Fruit fly (Drosophila melanogaster) whole organism, prepupa: ENCODE results near the gene CG42693.

Source experiments
- Blimp-1 ChIP-seq: fragments of 200-800 bp; sonication (Bioruptor generic); optimal IDR thresholded peaks from 3 replicates; lab custom pipeline; 2017; ENCODE audit warnings: missing biosample characterization, missing genetic modification characterization, mild to moderate bottlenecking, moderate library complexity, missing genetic modification reagents
- CG10631 ChIP-seq: fragments of 200-800 bp; sonication (Bioruptor generic); optimal IDR thresholded peaks from 2 replicates; lab custom pipeline; 2016; ENCODE audit warnings: missing biosample characterization, missing genetic modification characterization
- CG10669 ChIP-seq: fragments of 200-800 bp; sonication (Bioruptor generic); optimal IDR thresholded peaks from 3 replicates; lab custom pipeline; 2018; ENCODE audit warnings: missing biosample characterization, mild to moderate bottlenecking, missing genetic modification characterization, moderate library complexity
- CG11294 ChIP-seq: fragments of 200-800 bp; sonication (Bioruptor generic); IDR thresholded peaks from 2 replicates; pipeline ENCODE4 v1.3.6; 2022; ENCODE audit warnings: missing biosample characterization, missing genetic modification characterization
- CG11902 ChIP-seq: fragments of 200-800 bp; sonication (Bioruptor generic); optimal IDR thresholded peaks from 3 replicates; lab custom pipeline; 2016; ENCODE audit warnings: missing biosample characterization, missing genetic modification characterization
- CG15336 ChIP-seq: fragments of 200-800 bp; sonication (Bioruptor generic); IDR thresholded peaks from 2 replicates; pipeline ENCODE4 v1.3.6; 2022; ENCODE audit warnings: missing biosample characterization, missing genetic modification characterization
- CG1621 ChIP-seq: fragments of 200-800 bp; sonication (Bioruptor generic); optimal IDR thresholded peaks from 3 replicates; lab custom pipeline; 2018; ENCODE audit warnings: missing biosample characterization, mild to moderate bottlenecking, missing genetic modification characterization
- CG16779 ChIP-seq: fragments of 200-800 bp; sonication (Bioruptor generic); optimal IDR thresholded peaks from 3 replicates; lab custom pipeline; 2017; ENCODE audit warnings: missing biosample characterization, mild to moderate bottlenecking, missing genetic modification characterization
- CG3032 ChIP-seq: fragments of 200-800 bp; optimal IDR thresholded peaks from 2 replicates; lab custom pipeline; 2019; ENCODE audit warnings: missing biosample characterization, mild to moderate bottlenecking, missing genetic modification characterization, moderate library complexity
- CG31627 ChIP-seq: fragments of 200-800 bp; sonication (Bioruptor generic); optimal IDR thresholded peaks from 3 replicates; lab custom pipeline; 2016; ENCODE audit warnings: missing biosample characterization, missing genetic modification characterization
- CG32006 ChIP-seq: fragments of 200-800 bp; sonication (Bioruptor generic); optimal IDR thresholded peaks from 3 replicates; lab custom pipeline; 2017; ENCODE audit warnings: missing biosample characterization, mild to moderate bottlenecking, missing genetic modification characterization
- CG34406 ChIP-seq: fragments of 200-800 bp; sonication (Bioruptor generic); optimal IDR thresholded peaks from 3 replicates; lab custom pipeline; 2016; ENCODE audit warnings: missing biosample characterization, missing genetic modification characterization
- CG3919 ChIP-seq: fragments of 200-800 bp; sonication (Bioruptor generic); optimal IDR thresholded peaks from 3 replicates; lab custom pipeline; 2016; ENCODE audit warnings: missing biosample characterization, missing genetic modification characterization
- CG4318 ChIP-seq: fragments of 200-800 bp; sonication (Bioruptor generic); optimal IDR thresholded peaks from 3 replicates; lab custom pipeline; 2017; ENCODE audit warnings: missing biosample characterization, mild to moderate bottlenecking, missing genetic modification characterization
- CG6163 ChIP-seq: fragments of 200-800 bp; sonication (Bioruptor generic); IDR thresholded peaks from 3 replicates; pipeline ENCODE4 v1.3.6; 2022; ENCODE audit warnings: missing biosample characterization, missing genetic modification characterization
- CG6276 ChIP-seq: fragments of 200-800 bp; sonication (Bioruptor generic); optimal IDR thresholded peaks from 2 replicates; lab custom pipeline; 2017; ENCODE audit warnings: missing biosample characterization, mild to moderate bottlenecking, missing genetic modification characterization
- CG6792 ChIP-seq: fragments of 200-800 bp; sonication (Bioruptor generic); optimal IDR thresholded peaks from 3 replicates; lab custom pipeline; 2016; ENCODE audit warnings: missing biosample characterization, missing genetic modification characterization
- CG6808 ChIP-seq: fragments of 200-800 bp; sonication (Bioruptor generic); optimal IDR thresholded peaks from 3 replicates; lab custom pipeline; 2017; ENCODE audit warnings: missing biosample characterization, missing genetic modification characterization, mild to moderate bottlenecking, moderate library complexity, missing genetic modification reagents
- CG6854 ChIP-seq: fragments of 200-800 bp; sonication (Bioruptor generic); optimal IDR thresholded peaks from 2 replicates; lab custom pipeline; 2017; ENCODE audit warnings: missing biosample characterization, mild to moderate bottlenecking, missing genetic modification characterization
- CG7368 ChIP-seq: fragments of 200-800 bp; sonication (Bioruptor generic); optimal IDR thresholded peaks from 3 replicates; lab custom pipeline; 2016; ENCODE audit warnings: missing biosample characterization, missing genetic modification characterization
- CG8119 ChIP-seq: fragments of 200-800 bp; sonication (Bioruptor generic); IDR thresholded peaks from 3 replicates; pipeline ENCODE4 v1.3.6; 2022; ENCODE audit warnings: missing biosample characterization, missing genetic modification characterization
- CG8632 ChIP-seq: fragments of 200-800 bp; sonication (Bioruptor generic); optimal IDR thresholded peaks from 3 replicates; lab custom pipeline; 2016; ENCODE audit warnings: missing biosample characterization, missing genetic modification characterization
- CG9139 ChIP-seq: fragments of 200-800 bp; sonication (Bioruptor generic); optimal IDR thresholded peaks from 3 replicates; lab custom pipeline; 2017; ENCODE audit warnings: missing biosample characterization, mild to moderate bottlenecking, missing genetic modification characterization
- Eip78C ChIP-seq: fragments of 200-800 bp; sonication (Bioruptor generic); peaks from one replicate; lab custom pipeline; 2016; ENCODE audit warnings: missing biosample characterization, missing genetic modification characterization
- Eip93F ChIP-seq: fragments of 200-800 bp; sonication (Bioruptor generic); optimal IDR thresholded peaks from 2 replicates; lab custom pipeline; 2016; ENCODE audit warnings: missing biosample characterization, mild to moderate bottlenecking, missing genetic modification characterization
- Gug ChIP-seq: fragments of 200-800 bp; sonication (Bioruptor generic); IDR thresholded peaks from 2 replicates; pipeline ENCODE4 v1.3.6; 2022; ENCODE audit warnings: missing biosample characterization, missing genetic modification characterization
- Hr38 ChIP-seq: sonication (Bioruptor generic); optimal IDR thresholded peaks from 2 replicates; lab custom pipeline; 2016; ENCODE audit warnings: missing biosample characterization, missing genetic modification characterization
- Hr39 ChIP-seq: fragments of 200-800 bp; sonication (Bioruptor generic); optimal IDR thresholded peaks from 2 replicates; lab custom pipeline; 2016; ENCODE audit warnings: missing biosample characterization, missing genetic modification characterization
- OdsH ChIP-seq: fragments of 200-800 bp; sonication (Bioruptor generic); optimal IDR thresholded peaks from 3 replicates; lab custom pipeline; 2016; ENCODE audit warnings: missing biosample characterization, missing genetic modification characterization
- Smox ChIP-seq: fragments of 200-800 bp; sonication (Bioruptor generic); optimal IDR thresholded peaks from 3 replicates; lab custom pipeline; 2016; ENCODE audit warnings: missing biosample characterization, missing genetic modification characterization
- Sox102F ChIP-seq: fragments of 200-800 bp; sonication (Bioruptor generic); optimal IDR thresholded peaks from 2 replicates; lab custom pipeline; 2016; ENCODE audit warnings: missing biosample characterization, mild to moderate bottlenecking, missing genetic modification characterization
- Sox14 ChIP-seq: fragments of 200-800 bp; sonication (Bioruptor generic); optimal IDR thresholded peaks from 3 replicates; lab custom pipeline; 2016; ENCODE audit warnings: missing biosample characterization, missing genetic modification characterization
- acj6 ChIP-seq: fragments of 200-800 bp; sonication (Bioruptor generic); optimal IDR thresholded peaks from 3 replicates; lab custom pipeline; 2016; ENCODE audit warnings: missing biosample characterization, missing genetic modification characterization
- cyc ChIP-seq: fragments of 200-800 bp; sonication (Bioruptor generic); optimal IDR thresholded peaks from 3 replicates; lab custom pipeline; 2016; ENCODE audit warnings: missing biosample characterization, missing genetic modification characterization
- dac ChIP-seq: fragments of 200-800 bp; sonication (Bioruptor generic); optimal IDR thresholded peaks from 2 replicates; lab custom pipeline; 2017; ENCODE audit warnings: missing biosample characterization, mild to moderate bottlenecking, missing genetic modification characterization
- dsx ChIP-seq: fragments of 200-800 bp; optimal IDR thresholded peaks from 3 replicates; lab custom pipeline; 2019; ENCODE audit warnings: missing biosample characterization, mild to moderate bottlenecking, missing genetic modification characterization, moderate library complexity; ENCODE audit not compliant: poor library complexity, severe bottlenecking
- esn ChIP-seq: fragments of 200-800 bp; sonication (Bioruptor generic); optimal IDR thresholded peaks from 2 replicates; lab custom pipeline; 2016; ENCODE audit warnings: missing biosample characterization, mild to moderate bottlenecking, missing genetic modification characterization, moderate library complexity
- fd59A ChIP-seq: fragments of 200-800 bp; sonication (Bioruptor generic); optimal IDR thresholded peaks from 2 replicates; lab custom pipeline; 2017; ENCODE audit warnings: missing biosample characterization, mild to moderate bottlenecking, missing genetic modification characterization, missing genetic modification reagents
- fd85E ChIP-seq: fragments of 200-800 bp; sonication (Bioruptor generic); optimal IDR thresholded peaks from 3 replicates; lab custom pipeline; 2016; ENCODE audit warnings: missing biosample characterization, missing genetic modification characterization
- fkh ChIP-seq: fragments of 200-800 bp; sonication (Bioruptor generic); optimal IDR thresholded peaks from 3 replicates; lab custom pipeline; 2017; ENCODE audit warnings: missing biosample characterization, mild to moderate bottlenecking, missing genetic modification characterization, moderate library complexity
- lz ChIP-seq: fragments of 200-800 bp; sonication (Bioruptor generic); optimal IDR thresholded peaks from 3 replicates; lab custom pipeline; 2016; ENCODE audit warnings: missing biosample characterization, missing genetic modification characterization
- net ChIP-seq: fragments of 200-800 bp; sonication (Bioruptor generic); optimal IDR thresholded peaks from 3 replicates; lab custom pipeline; 2016; ENCODE audit warnings: missing biosample characterization, missing genetic modification characterization
- spab ChIP-seq: fragments of 200-800 bp; sonication (Bioruptor generic); optimal IDR thresholded peaks from 2 replicates; lab custom pipeline; 2017; ENCODE audit warnings: missing biosample characterization, mild to moderate bottlenecking, missing genetic modification characterization, missing genetic modification reagents
- ss ChIP-seq, 2 experiments: fragments of 200-800 bp; sonication (Bioruptor generic); optimal IDR thresholded peaks; 2 replicates in 1 of 2; 3 replicates in 1 of 2; lab custom pipeline; 2017 to 2018; ENCODE audit warnings: mild to moderate bottlenecking in 2 of 2, missing biosample characterization in 2 of 2, missing genetic modification characterization in 2 of 2, moderate library complexity in 1 of 2
- svp ChIP-seq: fragments of 200-800 bp; sonication (Bioruptor generic); peaks from one replicate; lab custom pipeline; 2016; ENCODE audit warnings: missing biosample characterization, missing genetic modification characterization
- topi ChIP-seq: fragments of 200-800 bp; sonication (Bioruptor generic); optimal IDR thresholded peaks from 3 replicates; lab custom pipeline; 2016; ENCODE audit warnings: missing biosample characterization, missing genetic modification characterization
- vri ChIP-seq: fragments of 200-800 bp; sonication (Bioruptor generic); optimal IDR thresholded peaks from 3 replicates; lab custom pipeline; 2016; ENCODE audit warnings: missing biosample characterization, mild to moderate bottlenecking, missing genetic modification characterization

Gene CG42693

DNA sequence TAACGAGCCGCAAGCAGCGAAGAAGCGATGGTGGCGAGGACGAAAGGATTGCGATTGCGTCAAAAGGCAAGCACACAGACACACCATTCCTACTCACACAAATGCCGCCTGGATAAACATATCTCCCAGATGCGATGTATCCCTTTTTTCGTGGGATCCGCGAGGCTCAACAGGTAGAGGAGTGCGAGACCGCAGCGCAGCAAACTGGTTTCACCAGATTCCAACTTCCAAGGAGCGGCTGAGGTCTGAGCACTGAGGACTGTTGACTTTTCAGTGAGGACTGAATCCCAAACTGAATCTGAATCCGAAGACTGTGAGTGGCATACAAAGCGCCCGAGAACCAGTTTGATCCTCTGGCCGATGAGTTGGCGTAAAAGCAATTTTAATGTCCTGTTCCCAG is 6.2 kb downstream of the CG42693 start (continued):
- TF ChIP-seq Hr38 (GFP tag; lab: Kevin White, UChicago) (no peak), CG11294 (GFP tag; lab: Robert Waterston, UW) (no peak), OdsH (no peak), topi (no peak), Blimp-1 (GFP tag; lab: Kevin White, UChicago) (no peak), CG8632 (GFP tag; lab: Kevin White, UChicago) (no peak), CG10669 (GFP tag; lab: Kevin White, UChicago) (no peak), fkh (GFP tag; lab: Kevin White, UChicago) (no peak), dac (no peak), lz (GFP tag; lab: Kevin White, UChicago) (no peak), CG15336 (GFP tag; lab: Robert Waterston, UW) (no peak), CG6808 (GFP tag; lab: Kevin White, UChicago) (peak; percentile 8), CG8119 (GFP tag; lab: Robert Waterston, UW) (no peak), CG6854 (peak; percentile 50), CG3032 (no peak), CG7368 (no peak), CG9139 (GFP tag; lab: Kevin White, UChicago) (no peak), dsx (peak; percentile 56), CG31627 (no peak), acj6 (GFP tag; lab: Kevin White, UChicago) (no peak), svp (GFP tag; lab: Kevin White, UChicago) (peak; percentile 2), cyc (GFP tag; lab: Kevin White, UChicago) (no peak), esn (no peak), Hr39 (GFP tag; lab: Kevin White, UChicago) (no peak), Sox14 (GFP tag; lab: Kevin White, UChicago) (no peak), CG32006 (GFP tag; lab: Kevin White, UChicago) (no peak), fd59A (GFP tag; lab: Kevin White, UChicago) (no peak), CG3919 (GFP tag; lab: Kevin White, UChicago) (no peak), CG11902 (GFP tag; lab: Kevin White, UChicago) (no peak), spab (GFP tag; lab: Kevin White, UChicago) (no peak), CG6276 (GFP tag; lab: Kevin White, UChicago) (no peak)

DNA sequence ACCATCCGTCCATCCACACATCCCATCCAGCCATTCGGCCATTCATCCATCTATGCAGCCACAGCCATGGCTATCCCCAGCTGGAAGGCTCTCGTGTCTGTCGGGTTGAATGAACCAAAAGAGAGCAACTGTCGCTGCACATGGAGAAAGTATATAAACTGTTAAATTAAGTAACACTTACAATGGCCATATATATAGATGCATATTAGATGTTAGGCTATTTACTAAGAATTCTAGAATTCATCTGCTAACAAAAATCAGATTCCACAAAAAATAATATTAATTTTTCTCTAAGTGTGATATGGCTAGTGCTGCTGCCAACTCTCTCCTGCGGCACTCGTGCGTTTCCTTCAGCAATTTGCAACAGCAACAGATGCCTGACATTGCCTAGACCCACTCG is 7.9 kb downstream of the CG42693 start:
- peak; percentile 34 for TF ChIP-seq CG16779 (tag; lab: Kevin White, UChicago)
- TF ChIP-seq CG3919 (GFP tag; lab: Kevin White, UChicago): peak; percentile 79
- no peak for TF ChIP-seq topi
- TF ChIP-seq CG34406 (GFP tag; lab: Kevin White, UChicago): peak; percentile 18
- TF ChIP-seq Eip93F: no peak
- peak; percentile 47 for TF ChIP-seq CG10669 (GFP tag; lab: Kevin White, UChicago)
- peak; percentile 41 for TF ChIP-seq CG1621 (tag; lab: Kevin White, UChicago)
- peak; percentile 73 for TF ChIP-seq CG4318 (GFP tag; lab: Kevin White, UChicago)
- TF ChIP-seq fd85E (GFP tag; lab: Kevin White, UChicago): no peak
- TF ChIP-seq CG7368: no peak
- peak; percentile 25 for TF ChIP-seq CG6808 (GFP tag; lab: Kevin White, UChicago)
- no peak for TF ChIP-seq Sox102F (GFP tag; lab: Kevin White, UChicago)
- TF ChIP-seq CG6854: no peak
- TF ChIP-seq acj6 (GFP tag; lab: Kevin White, UChicago): peak; percentile 65
- peak; percentile 49 for TF ChIP-seq dsx
- TF ChIP-seq CG9139 (GFP tag; lab: Kevin White, UChicago): peak; percentile 23
- TF ChIP-seq lz (GFP tag; lab: Kevin White, UChicago): no peak
- TF ChIP-seq CG10631 (GFP tag; lab: Kevin White, UChicago): peak; percentile 81
- no peak for TF ChIP-seq Hr38 (GFP tag; lab: Kevin White, UChicago)
- peak in 1 of 2 experiments; percentile 20 for TF ChIP-seq ss (GFP tag; optimal IDR thresholded peaks at IDR 0.05; lab: Kevin White, UChicago)
- TF ChIP-seq CG6792 (GFP tag; lab: Kevin White, UChicago): peak; percentile 28
- peak; percentile 50 for TF ChIP-seq dac
- TF ChIP-seq CG8632 (GFP tag; lab: Kevin White, UChicago): no peak
- peak; percentile 62 for TF ChIP-seq Gug (GFP tag; lab: Robert Waterston, UW)
- TF ChIP-seq net (GFP tag; lab: Kevin White, UChicago): peak; percentile 64
- peak; percentile 11 for TF ChIP-seq Smox (GFP tag; lab: Kevin White, UChicago)
- TF ChIP-seq fkh (GFP tag; lab: Kevin White, UChicago): no peak
- TF ChIP-seq CG32006 (GFP tag; lab: Kevin White, UChicago): peak; percentile 87
- no peak for TF ChIP-seq cyc (GFP tag; lab: Kevin White, UChicago)
- no peak for TF ChIP-seq vri (GFP tag; lab: Kevin White, UChicago)
- TF ChIP-seq CG6163 (GFP tag; lab: Robert Waterston, UW): peak; percentile 90
- TF ChIP-seq spab (GFP tag; lab: Kevin White, UChicago): peak; percentile 43
- peak; percentile 86 for TF ChIP-seq Eip78C (GFP tag; lab: Kevin White, UChicago)
- peak; percentile 51 for TF ChIP-seq fd59A (GFP tag; lab: Kevin White, UChicago)
- TF ChIP-seq CG31627: no peak
- TF ChIP-seq CG6276 (GFP tag; lab: Kevin White, UChicago): peak; percentile 60
- peak; percentile 15 for TF ChIP-seq Hr39 (GFP tag; lab: Kevin White, UChicago)
